Worm (Caenorhabditis elegans): ENCODE results near the gene fbxa-2.

ce11 chrV:16282147-16282546 is 12.7 kb upstream of the fbxa-2 start, which contains the start of gene F28G4.2:
- TF ChIP-seq lin-54 (GFP tag; optimal IDR thresholded peaks at IDR 0.05) (no peak), F22D6.2 (tag; optimal IDR thresholded peaks at IDR 0.05) (no peak)
